Fruit fly (Drosophila melanogaster) whole organism, pupa: ENCODE data around the gene homer.

Source experiments
- CG17806 ChIP-seq: fragments of 200-800 bp; sonication (Bioruptor generic); optimal IDR thresholded peaks from 2 replicates; lab custom pipeline; 2018; ENCODE audit warnings: missing biosample characterization, mild to moderate bottlenecking, missing genetic modification characterization, moderate library complexity
- EcR ChIP-seq: fragments of 200-800 bp; sonication (Bioruptor generic); optimal IDR thresholded peaks from 3 replicates; lab custom pipeline; 2019; ENCODE audit warnings: missing biosample characterization, missing genetic modification characterization, mild to moderate bottlenecking, moderate library complexity, missing genetic modification reagents
- Ets98B ChIP-seq: fragments of 200-800 bp; sonication (Bioruptor generic); IDR thresholded peaks from 2 replicates; pipeline ENCODE4 v1.3.6; 2022; ENCODE audit warnings: missing biosample characterization, missing genetic modification characterization
- gl ChIP-seq: fragments of 200-800 bp; sonication (Bioruptor generic); optimal IDR thresholded peaks from 2 replicates; lab custom pipeline; 2018; ENCODE audit warnings: missing biosample characterization, mild to moderate bottlenecking, missing genetic modification characterization

dm6 chr2L:6683992-6684882 is 38.9 kb downstream of the homer start, which contains the start of gene Nhe3:
- TF ChIP-seq gl (no peak), CG17806 (peak; percentile 54), Ets98B (GFP tag; lab: Robert Waterston, UW) (peak; percentile 70), EcR (GFP tag; lab: Kevin White, UChicago) (no peak)
